Worm (Caenorhabditis elegans) whole organism, early embryonic: Measurements from ENCODE around the gene R12B2.13.

Experiments used
- B0310.2 ChIP-seq: sonication (generic microtip); optimal IDR thresholded peaks from 2 replicates; lab custom pipeline; 2016; ENCODE audit warnings: mild to moderate bottlenecking, missing genetic modification characterization, missing compliant biosample characterization
- F13C5.2 ChIP-seq: sonication (generic microtip); optimal IDR thresholded peaks from 2 replicates; lab custom pipeline; 2017; ENCODE audit warnings: mild to moderate bottlenecking, missing genetic modification characterization, inconsistent platforms, missing compliant biosample characterization
- aly-1 ChIP-seq: sonication (generic microtip); optimal IDR thresholded peaks from 2 replicates; lab custom pipeline; 2016; ENCODE audit warnings: missing genetic modification characterization, missing compliant biosample characterization
- ama-1 ChIP-seq: fragments of 150-350 bp; optimal IDR thresholded peaks from 2 replicates; lab custom pipeline; 2014
- ceh-13 ChIP-seq: fragments of 200-800 bp; sonication (Bioruptor generic); optimal IDR thresholded peaks from 2 replicates; lab custom pipeline; 2018; ENCODE audit warnings: mild to moderate bottlenecking, missing genetic modification characterization, missing compliant biosample characterization
- ceh-36 ChIP-seq: sonication (generic microtip); optimal IDR thresholded peaks from 2 replicates; lab custom pipeline; 2016; ENCODE audit warnings: missing genetic modification characterization, inconsistent platforms, missing compliant biosample characterization
- ets-7 ChIP-seq: sonication (generic microtip); optimal IDR thresholded peaks from 2 replicates; lab custom pipeline; 2016; ENCODE audit warnings: missing genotype, missing genetic modification characterization, missing compliant biosample characterization
- flt-1 ChIP-seq: fragments of 200-800 bp; sonication (Bioruptor generic); IDR thresholded peaks from 2 replicates; pipeline ENCODE4 v1.3.6; 2022; ENCODE audit warnings: missing genetic modification characterization, missing compliant biosample characterization
- hmbx-1 ChIP-seq: sonication (generic microtip); optimal IDR thresholded peaks from 2 replicates; lab custom pipeline; 2016; ENCODE audit warnings: mild to moderate bottlenecking, missing genetic modification characterization, missing compliant biosample characterization
- hmg-4 ChIP-seq: fragments of 200-800 bp; sonication (Bioruptor generic); optimal IDR thresholded peaks from 2 replicates; lab custom pipeline; 2018; ENCODE audit warnings: mild to moderate bottlenecking, missing genetic modification characterization, missing compliant biosample characterization
- hnd-1 ChIP-seq: sonication (generic microtip); optimal IDR thresholded peaks from 2 replicates; lab custom pipeline; 2016; ENCODE audit warnings: missing genetic modification characterization, missing compliant biosample characterization
- pes-1 ChIP-seq: fragments of 200-800 bp; sonication (Bioruptor generic); IDR thresholded peaks from 2 replicates; pipeline ENCODE4 v1.3.6; 2022; ENCODE audit warnings: missing genetic modification reagents, missing genetic modification characterization, missing compliant biosample characterization
- scrt-1 ChIP-seq: fragments of 200-800 bp; sonication (Bioruptor generic); IDR thresholded peaks from 2 replicates; pipeline ENCODE4 v1.3.6; 2022; ENCODE audit warnings: missing genetic modification characterization, missing compliant biosample characterization
- sea-1 ChIP-seq: fragments of 200-800 bp; sonication (Bioruptor generic); conservative IDR thresholded peaks from 2 replicates; pipeline ENCODE4 v1.3.6; 2022; ENCODE audit warnings: missing genetic modification characterization, missing compliant biosample characterization
- tbx-11 ChIP-seq: fragments of 200-800 bp; sonication (Bioruptor generic); IDR thresholded peaks from 2 replicates; pipeline ENCODE4 v1.3.6; 2022; ENCODE audit warnings: missing genetic modification characterization, missing compliant biosample characterization
- tbx-37 ChIP-seq: fragments of 200-800 bp; sonication (Bioruptor generic); conservative IDR thresholded peaks from 2 replicates; pipeline ENCODE4 v1.3.6; 2022; ENCODE audit warnings: missing genetic modification reagents, missing genetic modification characterization, missing compliant biosample characterization
- tra-4 ChIP-seq: sonication (generic microtip); optimal IDR thresholded peaks from 2 replicates; lab custom pipeline; 2017; ENCODE audit warnings: missing genetic modification characterization, missing compliant biosample characterization

Gene R12B2.13

ce11 chrIII:5833376-5833775 lies at the start of gene R12B2.13, which contains the start of gene mdt-15:
Gene R12B2.13, minus strand, starts transcription at chrIII:5833476.
Gene mdt-15, minus strand, starts transcription at chrIII:5833751.
- no peak for TF ChIP-seq flt-1 (GFP tag; lab: Robert Waterston, UW)
- no peak for TF ChIP-seq pes-1 (GFP tag; lab: Robert Waterston, UW)
- TF ChIP-seq hnd-1 (tag; lab: Kevin White, UChicago) = no peak
- no peak for TF ChIP-seq tra-4 (tag; lab: Kevin White, UChicago)
- no peak for TF ChIP-seq ets-7
- no peak for TF ChIP-seq B0310.2

- TF ChIP-seq hmg-4 (GFP tag; lab: Kevin White, UChicago) = no peak
- no peak for TF ChIP-seq F13C5.2 (tag; lab: Kevin White, UChicago)
- no peak for TF ChIP-seq tra-4 (tag; lab: Kevin White, UChicago)
- TF ChIP-seq sea-1 (GFP tag; lab: Robert Waterston, UW) = no peak
- no peak for TF ChIP-seq ceh-13 (GFP tag; lab: Kevin White, UChicago)
- no peak for TF ChIP-seq ama-1
- TF ChIP-seq tbx-11 (GFP tag; lab: Robert Waterston, UW) = no peak
- no peak for TF ChIP-seq B0310.2
- TF ChIP-seq pes-1 (GFP tag; lab: Robert Waterston, UW) = no peak
- TF ChIP-seq aly-1 (tag; lab: Kevin White, UChicago) = no peak
- no peak for TF ChIP-seq tbx-37
- TF ChIP-seq scrt-1 (GFP tag; lab: Robert Waterston, UW) = no peak
- TF ChIP-seq ets-7 = no peak
- no peak for TF ChIP-seq hmbx-1 (tag; lab: Kevin White, UChicago)
These were observed 49.5 kb upstream of the R12B2.13 start, which contains the start of gene F01F1.14 for ce11 chrIII:5882823-5883222. Gene F01F1.14, minus strand, starts transcription at chrIII:5882923.

ce11 chrIII:5882284-5882683 lies 49.0 kb upstream of the R12B2.13 start:
- TF ChIP-seq tbx-11 (GFP tag; lab: Robert Waterston, UW) (no peak), ama-1 (peak; percentile 14)

- no peak for TF ChIP-seq tra-4 (tag; lab: Kevin White, UChicago)
- TF ChIP-seq hmg-4 (GFP tag; lab: Kevin White, UChicago) = no peak
- no peak for TF ChIP-seq flt-1 (GFP tag; lab: Robert Waterston, UW)
- TF ChIP-seq pes-1 (GFP tag; lab: Robert Waterston, UW) = no peak
- no peak for TF ChIP-seq tbx-11 (GFP tag; lab: Robert Waterston, UW)
- TF ChIP-seq B0310.2 = no peak
These were observed 46.2 kb upstream of the R12B2.13 start, which contains the start of gene hpo-10 for ce11 chrIII:5879291-5879968. Gene hpo-10, plus strand, starts transcription at chrIII:5879489.

- TF ChIP-seq F13C5.2 (tag; lab: Kevin White, UChicago) = no peak
- TF ChIP-seq pes-1 (GFP tag; lab: Robert Waterston, UW) = no peak
- no peak for TF ChIP-seq ceh-13 (GFP tag; lab: Kevin White, UChicago)
- no peak for TF ChIP-seq B0310.2
- no peak for TF ChIP-seq ets-7
- TF ChIP-seq ama-1 = no peak
- no peak for TF ChIP-seq tra-4 (tag; lab: Kevin White, UChicago)
These were observed 44.9 kb upstream of the R12B2.13 start, which contains the start of the genes mig-21 and F01F1.2 for ce11 chrIII:5878215-5878614. Gene mig-21, minus strand, starts transcription at chrIII:5878380. Gene F01F1.2, plus strand, starts transcription at chrIII:5878554.

ce11 chrIII:5876867-5877641 lies 43.8 kb upstream of the R12B2.13 start:
- no peak for TF ChIP-seq B0310.2
- no peak for TF ChIP-seq ceh-13 (GFP tag; lab: Kevin White, UChicago)
- no peak for TF ChIP-seq sea-1 (GFP tag; lab: Robert Waterston, UW)
- no peak for TF ChIP-seq hmg-4 (GFP tag; lab: Kevin White, UChicago)
- TF ChIP-seq ets-7 = no peak
- no peak for TF ChIP-seq scrt-1 (GFP tag; lab: Robert Waterston, UW)
- no peak for TF ChIP-seq hmbx-1 (tag; lab: Kevin White, UChicago)
- no peak for TF ChIP-seq F13C5.2 (tag; lab: Kevin White, UChicago)
- TF ChIP-seq ceh-36 = no peak
- TF ChIP-seq tbx-37 = no peak
- no peak for TF ChIP-seq tra-4 (tag; lab: Kevin White, UChicago)
- TF ChIP-seq flt-1 (GFP tag; lab: Robert Waterston, UW) = no peak
- TF ChIP-seq aly-1 (tag; lab: Kevin White, UChicago) = no peak
- TF ChIP-seq hnd-1 (tag; lab: Kevin White, UChicago) = no peak
- no peak for TF ChIP-seq pes-1 (GFP tag; lab: Robert Waterston, UW)
- no peak for TF ChIP-seq ama-1
- TF ChIP-seq tbx-11 (GFP tag; lab: Robert Waterston, UW) = no peak

- TF ChIP-seq tbx-37 (no peak), F13C5.2 (tag; lab: Kevin White, UChicago) (no peak), ceh-13 (GFP tag; lab: Kevin White, UChicago) (no peak), ama-1 (no peak), pes-1 (GFP tag; lab: Robert Waterston, UW) (no peak), sea-1 (GFP tag; lab: Robert Waterston, UW) (no peak), hmg-4 (GFP tag; lab: Kevin White, UChicago) (no peak)
These were observed 42.9 kb upstream of the R12B2.13 start, which contains the start of gene aldo-2 for ce11 chrIII:5876140-5876675. Gene aldo-2, minus strand, starts transcription at chrIII:5876625.
